Worm (Caenorhabditis elegans) whole organism, mixed stage, embryonic: ENCODE results near the gene R10E4.6.

Experiments used
- blmp-1 ChIP-seq: fragments of 150-350 bp; optimal IDR thresholded peaks from 2 replicates; lab custom pipeline; 2014; ENCODE audit warnings: missing biosample characterization, missing genetic modification characterization
- ceh-39 ChIP-seq: fragments of 150-350 bp; optimal IDR thresholded peaks from 2 replicates; lab custom pipeline; 2014; ENCODE audit warnings: missing biosample characterization, missing genetic modification characterization
- ceh-43 ChIP-seq: fragments of 200-800 bp; sonication (Bioruptor generic); optimal IDR thresholded peaks from 2 replicates; lab custom pipeline; 2018; ENCODE audit warnings: mild to moderate bottlenecking, missing genetic modification characterization, moderate library complexity, missing compliant biosample characterization
- elt-3 ChIP-seq: fragments of 150-350 bp; optimal IDR thresholded peaks from 2 replicates; lab custom pipeline; 2014; ENCODE audit warnings: missing biosample characterization, missing genetic modification characterization
- mab-5 ChIP-seq: fragments of 150-350 bp; optimal IDR thresholded peaks from 2 replicates; lab custom pipeline; 2014; ENCODE audit warnings: missing biosample characterization, missing genetic modification characterization
- mep-1 ChIP-seq: fragments of 150-350 bp; optimal IDR thresholded peaks from 2 replicates; lab custom pipeline; 2017; ENCODE audit warnings: missing biosample characterization, missing genetic modification reagents, missing genetic modification characterization, inconsistent platforms
- nhr-12 ChIP-seq: fragments of 150-350 bp; optimal IDR thresholded peaks from 2 replicates; lab custom pipeline; 2014; ENCODE audit warnings: missing biosample characterization, missing genetic modification characterization
- nhr-237 ChIP-seq: fragments of 150-350 bp; optimal IDR thresholded peaks from 2 replicates; lab custom pipeline; 2014; ENCODE audit warnings: missing biosample characterization, missing genetic modification characterization
- snpc-4 ChIP-seq: fragments of 150-350 bp; optimal IDR thresholded peaks from 2 replicates; lab custom pipeline; 2014; ENCODE audit warnings: missing biosample characterization, missing genetic modification characterization
- unc-62 ChIP-seq: fragments of 150-350 bp; optimal IDR thresholded peaks from 2 replicates; lab custom pipeline; 2014; ENCODE audit warnings: missing biosample characterization, missing genetic modification reagents, missing genetic modification characterization
- ztf-11 ChIP-seq: fragments of 150-350 bp; optimal IDR thresholded peaks from 2 replicates; lab custom pipeline; 2014; ENCODE audit warnings: missing biosample characterization, missing genetic modification characterization

- TF ChIP-seq ztf-11 (tag; lab: Kevin White, UChicago) (no peak), nhr-237 (tag; lab: Kevin White, UChicago) (no peak), mab-5 (tag; lab: Kevin White, UChicago) (no peak), snpc-4 (tag; lab: Kevin White, UChicago) (no peak), blmp-1 (tag; lab: Kevin White, UChicago) (no peak), ceh-39 (tag; lab: Kevin White, UChicago) (no peak), nhr-12 (tag; lab: Kevin White, UChicago) (no peak), elt-3 (no peak), unc-62 (no peak), ceh-43 (GFP tag; lab: Kevin White, UChicago) (no peak), mep-1 (tag; lab: Kevin White, UChicago) (no peak)
Measured at ce11 chrIII:4293108-4293507, at the start of gene R10E4.6.
